Worm (Caenorhabditis elegans): ENCODE data around the gene gspd-1.

- TF ChIP-seq ces-1 (GFP tag; optimal IDR thresholded peaks at IDR 0.05) (no peak), elt-2 (tag; optimal IDR thresholded peaks at IDR 0.05) (no peak), hpl-2 (GFP tag; optimal IDR thresholded peaks at IDR 0.05) (no peak), nhr-47 (tag; optimal IDR thresholded peaks at IDR 0.05) (no peak), C34B4.2 (tag; optimal IDR thresholded peaks at IDR 0.05) (no peak), aly-2 (tag; optimal IDR thresholded peaks at IDR 0.05) (no peak), mab-9 (GFP tag; IDR thresholded peaks at IDR 0.05) (no peak), lir-3 (tag; optimal IDR thresholded peaks at IDR 0.05; ENCODE audit: poor library complexity) (no peak), ama-1 (optimal IDR thresholded peaks at IDR 0.05) (no peak), nhr-71 (tag; optimal IDR thresholded peaks at IDR 0.05) (no peak), mdl-1 (tag; optimal IDR thresholded peaks at IDR 0.05) (no peak), unc-130 (tag; optimal IDR thresholded peaks at IDR 0.05) (no peak)
These were observed 1.1 kb upstream of the gspd-1 start for ce11 chrIV:11316106-11316505.
